Worm (Caenorhabditis elegans) whole organism, L2 larva: Measurements from ENCODE around the gene hap-1.

Experiments used
- aly-2 ChIP-seq: fragments of 150-350 bp; optimal IDR thresholded peaks from 2 replicates; lab custom pipeline; 2014; ENCODE audit warnings: missing biosample characterization, missing genetic modification characterization
- blmp-1 ChIP-seq: sonication (generic microtip); optimal IDR thresholded peaks from 2 replicates; lab custom pipeline; 2017; ENCODE audit warnings: missing genetic modification characterization, mild to moderate bottlenecking, missing compliant biosample characterization, antibody characterized with exemption, moderate library complexity; ENCODE audit not compliant: insufficient read depth
- egl-27 ChIP-seq: sonication (generic microtip); optimal IDR thresholded peaks from 3 replicates; lab custom pipeline; 2017; ENCODE audit warnings: missing biosample characterization, missing genetic modification reagents, missing genetic modification characterization
- elt-3 ChIP-seq: sonication (generic microtip); optimal IDR thresholded peaks from 2 replicates; lab custom pipeline; 2017; ENCODE audit warnings: missing biosample characterization, missing genetic modification characterization
- fos-1 ChIP-seq: fragments of 150-350 bp; optimal IDR thresholded peaks from 2 replicates; lab custom pipeline; 2014; ENCODE audit warnings: missing biosample characterization, missing genetic modification characterization
- lin-11 ChIP-seq: fragments of 150-350 bp; sonication (generic microtip); optimal IDR thresholded peaks from 2 replicates; lab custom pipeline; 2014; ENCODE audit warnings: missing biosample characterization, missing genetic modification characterization, inconsistent platforms, mixed read lengths
- lin-39 ChIP-seq: fragments of 150-350 bp; optimal IDR thresholded peaks from 2 replicates; lab custom pipeline; 2014; ENCODE audit warnings: missing biosample characterization, missing genetic modification reagents, missing genetic modification characterization
- nhr-23 ChIP-seq: fragments of 150-350 bp; optimal IDR thresholded peaks from 2 replicates; lab custom pipeline; 2014; ENCODE audit warnings: missing biosample characterization, missing genetic modification reagents, missing genetic modification characterization
- skn-1 ChIP-seq: sonication (generic microtip); optimal IDR thresholded peaks from 2 replicates; lab custom pipeline; 2017; ENCODE audit warnings: missing biosample characterization, missing genetic modification characterization
- snpc-4 ChIP-seq: fragments of 150-350 bp; optimal IDR thresholded peaks from 2 replicates; lab custom pipeline; 2014; ENCODE audit warnings: missing biosample characterization, missing genetic modification characterization
- unc-62 ChIP-seq: fragments of 150-350 bp; optimal IDR thresholded peaks from 2 replicates; lab custom pipeline; 2014; ENCODE audit warnings: missing biosample characterization, missing genetic modification reagents, missing genetic modification characterization

- TF ChIP-seq skn-1 (no peak), egl-27 (no peak), lin-39 (tag; lab: Kevin White, UChicago) (no peak), aly-2 (tag; lab: Kevin White, UChicago) (no peak), fos-1 (tag; lab: Kevin White, UChicago) (no peak), elt-3 (tag; lab: Kevin White, UChicago) (no peak), snpc-4 (tag; lab: Kevin White, UChicago) (no peak), lin-11 (tag; lab: Kevin White, UChicago) (no peak), unc-62 (no peak), blmp-1 (tag; lab: Kevin White, UChicago) (no peak), nhr-23 (tag; lab: Kevin White, UChicago) (no peak)
Measured at ce11 chrIII:5267217-5267906, 3.6 kb downstream of the hap-1 start, which contains the start of gene ZC395.5.
